Worm (Caenorhabditis elegans) whole organism, L4 larva: Measurements from ENCODE around the gene str-220.

ENCODE experiments used
- F44E2.7 ChIP-seq: fragments of 200-800 bp; sonication (Bioruptor generic); IDR thresholded peaks from 2 replicates; pipeline ENCODE4 v2.1.2; 2022; ENCODE audit warnings: missing genetic modification characterization, missing compliant biosample characterization
- T20F7.1 ChIP-seq: fragments of 200-800 bp; sonication (Bioruptor generic); optimal IDR thresholded peaks from 2 replicates; lab custom pipeline; 2018; ENCODE audit warnings: mild to moderate bottlenecking, missing genetic modification characterization, missing compliant biosample characterization
- Y105C5A.15 ChIP-seq: fragments of 200-800 bp; sonication (Bioruptor generic); IDR thresholded peaks from 2 replicates; pipeline ENCODE4 v1.3.6; 2022; ENCODE audit warnings: missing genetic modification characterization, missing compliant biosample characterization
- ZK546.5 ChIP-seq, 2 experiments: sonication (generic microtip); optimal IDR thresholded peaks; 2 replicates each; lab custom pipeline; 2017; ENCODE audit warnings: missing biosample characterization in 2 of 2, missing genetic modification characterization in 2 of 2
- aha-1 ChIP-seq: fragments of 150-350 bp; peaks from one replicate; lab custom pipeline; 2014; ENCODE audit warnings: missing biosample characterization, missing genetic modification characterization
- ama-1 ChIP-seq: fragments of 150-350 bp; optimal IDR thresholded peaks from 2 replicates; lab custom pipeline; 2014; ENCODE audit warnings: inconsistent platforms, mixed read lengths
- ceh-62 ChIP-seq: sonication (generic microtip); optimal IDR thresholded peaks from 2 replicates; lab custom pipeline; 2017; ENCODE audit warnings: missing biosample characterization, missing genetic modification characterization
- dpl-1 ChIP-seq: fragments of 150-350 bp; optimal IDR thresholded peaks from 2 replicates; lab custom pipeline; 2014; ENCODE audit warnings: missing biosample characterization, missing genetic modification reagents, missing genetic modification characterization
- fos-1 ChIP-seq: fragments of 150-350 bp; optimal IDR thresholded peaks from 2 replicates; lab custom pipeline; 2014; ENCODE audit warnings: missing biosample characterization, missing genetic modification characterization
- hlh-30 ChIP-seq: sonication (generic microtip); optimal IDR thresholded peaks from 2 replicates; lab custom pipeline; 2017; ENCODE audit warnings: antibody characterized with exemption, mild to moderate bottlenecking, missing genetic modification characterization, missing compliant biosample characterization; ENCODE audit not compliant: insufficient read depth
- hmg-1.1 ChIP-seq: fragments of 200-800 bp; sonication (Bioruptor generic); IDR thresholded peaks from 2 replicates; pipeline ENCODE4 v1.3.6; 2022; ENCODE audit warnings: missing genetic modification reagents, missing genetic modification characterization, missing compliant biosample characterization
- jun-1 ChIP-seq: fragments of 150-350 bp; optimal IDR thresholded peaks from 2 replicates; lab custom pipeline; 2014; ENCODE audit warnings: missing biosample characterization, missing genetic modification reagents, missing genetic modification characterization
- lim-7 ChIP-seq: fragments of 200-800 bp; sonication (Bioruptor generic); IDR thresholded peaks from 2 replicates; pipeline ENCODE4 v1.3.6; 2022; ENCODE audit warnings: missing genetic modification characterization, missing compliant biosample characterization
- lin-29 ChIP-seq: fragments of 200-800 bp; sonication (Bioruptor generic); IDR thresholded peaks from 2 replicates; pipeline ENCODE4 v1.3.6; 2022; ENCODE audit warnings: missing genetic modification reagents, missing genetic modification characterization, missing compliant biosample characterization
- lsy-2 ChIP-seq, 2 experiments: fragments of 150-350 bp in 1 of 2; sonication (generic microtip) in 1 of 2; optimal IDR thresholded peaks; 2 replicates each; lab custom pipeline; 2014 to 2017; ENCODE audit warnings: missing biosample characterization in 2 of 2, missing genetic modification characterization in 2 of 2
- madf-5 ChIP-seq, 2 experiments: fragments of 200-800 bp; sonication (Bioruptor generic); IDR thresholded peaks; 2 replicates each; pipeline ENCODE4 v1.3.6; 2022; ENCODE audit warnings: missing compliant biosample characterization in 2 of 2, missing genetic modification characterization in 2 of 2
- madf-9 ChIP-seq: fragments of 200-800 bp; sonication (Bioruptor generic); conservative IDR thresholded peaks from 2 replicates; pipeline ENCODE4 v1.3.6; 2022; ENCODE audit warnings: missing genetic modification reagents, missing genetic modification characterization, missing compliant biosample characterization
- mdl-1 ChIP-seq, 2 experiments: fragments of 150-350 bp in 1 of 2; sonication (generic microtip) in 1 of 2; optimal IDR thresholded peaks; 2 replicates each; lab custom pipeline; 2014 to 2017; ENCODE audit warnings: missing biosample characterization in 2 of 2, missing genetic modification characterization in 2 of 2
- mes-2 ChIP-seq: sonication (generic microtip); optimal IDR thresholded peaks from 2 replicates; lab custom pipeline; 2016; ENCODE audit warnings: missing genotype, mild to moderate bottlenecking, missing genetic modification characterization, missing compliant biosample characterization; ENCODE audit not compliant: poor library complexity, severe bottlenecking
- mxl-2 ChIP-seq: fragments of 200-800 bp; sonication (Bioruptor generic); conservative IDR thresholded peaks from 2 replicates; pipeline ENCODE4 v1.3.6; 2022; ENCODE audit warnings: missing genetic modification reagents, missing genetic modification characterization, missing compliant biosample characterization
- mxl-3 ChIP-seq: fragments of 200-800 bp; sonication (Bioruptor generic); optimal IDR thresholded peaks from 2 replicates; lab custom pipeline; 2018; ENCODE audit warnings: mild to moderate bottlenecking, missing genetic modification characterization, missing compliant biosample characterization
- nhr-41 ChIP-seq: fragments of 200-800 bp; sonication (Bioruptor generic); IDR thresholded peaks from 2 replicates; pipeline ENCODE4 v1.3.6; 2022; ENCODE audit warnings: missing genetic modification reagents, missing genetic modification characterization, missing compliant biosample characterization
- nhr-48 ChIP-seq: sonication (generic microtip); optimal IDR thresholded peaks from 2 replicates; lab custom pipeline; 2016; ENCODE audit warnings: mild to moderate bottlenecking, missing genetic modification characterization, missing compliant biosample characterization
- skn-1 ChIP-seq: fragments of 150-350 bp; optimal IDR thresholded peaks from 2 replicates; lab custom pipeline; 2014; ENCODE audit warnings: missing biosample characterization, missing genetic modification characterization
- snpc-1.2 ChIP-seq: fragments of 200-800 bp; sonication (Bioruptor generic); IDR thresholded peaks from 2 replicates; pipeline ENCODE4 v1.3.6; 2022; ENCODE audit warnings: missing genetic modification reagents, missing genetic modification characterization, missing compliant biosample characterization
- spr-1 ChIP-seq: sonication (generic microtip); optimal IDR thresholded peaks from 2 replicates; lab custom pipeline; 2016; ENCODE audit warnings: mild to moderate bottlenecking, missing genetic modification characterization, missing compliant biosample characterization
- tag-97 ChIP-seq: fragments of 200-800 bp; sonication (Bioruptor generic); IDR thresholded peaks from 2 replicates; pipeline ENCODE4 v1.3.6; 2022; ENCODE audit warnings: missing genetic modification characterization, missing compliant biosample characterization
- unc-130 ChIP-seq: sonication (generic microtip); optimal IDR thresholded peaks from 2 replicates; lab custom pipeline; 2016; ENCODE audit warnings: missing genetic modification reagents, missing genetic modification characterization, missing compliant biosample characterization
- unc-39 ChIP-seq: sonication (generic microtip); optimal IDR thresholded peaks from 2 replicates; lab custom pipeline; 2017; ENCODE audit warnings: missing biosample characterization, missing genetic modification characterization
- zfp-3 ChIP-seq: fragments of 200-800 bp; sonication (Bioruptor generic); conservative IDR thresholded peaks from 2 replicates; pipeline ENCODE4 v1.3.6; 2022; ENCODE audit warnings: missing genetic modification reagents, missing genetic modification characterization, missing compliant biosample characterization
- zip-11 ChIP-seq: fragments of 200-800 bp; sonication (Bioruptor generic); IDR thresholded peaks from 2 replicates; pipeline ENCODE4 v1.3.6; 2022; ENCODE audit warnings: missing genetic modification characterization, missing compliant biosample characterization
- zip-2 ChIP-seq: fragments of 150-350 bp; optimal IDR thresholded peaks from 2 replicates; lab custom pipeline; 2014; ENCODE audit warnings: missing biosample characterization, missing genetic modification characterization

Gene str-220

DNA sequence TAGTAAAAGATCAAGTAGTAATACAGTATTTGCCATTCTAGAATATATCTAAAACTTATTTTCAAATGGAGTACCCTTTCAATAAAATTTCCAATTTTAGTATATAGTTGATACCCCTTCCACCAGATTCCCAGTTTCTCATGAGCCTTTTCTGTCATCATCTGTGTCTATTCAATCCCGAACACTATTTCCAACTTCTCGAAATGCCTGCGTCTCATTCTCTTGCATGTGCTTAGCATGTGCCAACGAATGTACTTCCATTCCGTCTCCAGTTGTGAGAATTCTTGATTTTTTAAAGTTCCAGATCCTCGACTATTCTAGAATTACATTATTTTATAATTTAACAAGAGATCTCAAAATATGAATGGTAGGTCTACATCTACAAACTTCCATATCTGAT is 4.6 kb downstream of the str-220 start, which contains the start of gene C42D4.18:
Gene C42D4.18, plus strand, starts transcription at position 231 of the 400 bp plus-strand sequence.
- TF ChIP-seq zfp-3 (GFP tag; lab: Robert Waterston, UW) (no peak), tag-97 (GFP tag; lab: Robert Waterston, UW) (no peak), mxl-2 (GFP tag; lab: Robert Waterston, UW) (peak; percentile 29; the same call in 1 of the 2 replicates), ZK546.5 (tag; optimal IDR thresholded peaks at IDR 0.05; lab: Kevin White, UChicago) (no peak), hmg-1.1 (GFP tag; lab: Robert Waterston, UW) (peak; percentile 28; the same call in 1 of the 2 replicates), mxl-3 (GFP tag; lab: Kevin White, UChicago) (peak; percentile 5), madf-9 (GFP tag; lab: Robert Waterston, UW) (no peak), hlh-30 (tag; lab: Kevin White, UChicago) (peak; percentile 86), lsy-2 (tag; optimal IDR thresholded peaks at IDR 0.05; lab: Kevin White, UChicago) (peak in 1 of 2 experiments; percentile 39), mdl-1 (tag; optimal IDR thresholded peaks at IDR 0.05; lab: Kevin White, UChicago) (peak in 1 of 2 experiments; percentile 65), nhr-48 (tag; lab: Kevin White, UChicago) (no peak)
- TF ChIP-seq, all 104 proteins: peak for 6

DNA sequence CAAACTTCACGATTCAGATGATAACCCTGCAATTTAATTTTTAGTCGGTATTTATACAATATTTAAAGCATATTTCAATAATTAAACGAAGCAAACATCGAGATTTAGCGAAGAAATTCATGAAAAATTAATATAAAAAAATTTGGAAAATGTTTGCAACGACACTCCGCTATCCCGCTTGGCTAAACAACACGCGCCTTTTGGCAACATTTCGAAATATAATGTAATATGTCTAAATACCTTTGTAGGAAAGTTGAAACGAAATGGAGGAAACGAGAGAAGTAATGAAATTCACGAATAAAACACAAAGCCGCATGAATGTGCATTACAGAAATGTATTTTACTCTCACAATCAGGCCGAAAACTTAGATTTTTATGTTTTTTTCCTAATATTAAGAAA is 5.4 kb downstream of the str-220 start, which contains the start of gene rpc-1:
Gene rpc-1, minus strand, starts transcription at position 26 of the 400 bp plus-strand sequence.
- no peak for TF ChIP-seq fos-1 (tag; lab: Kevin White, UChicago)
- TF ChIP-seq hlh-30 (tag; lab: Kevin White, UChicago) = peak; percentile 29
- TF ChIP-seq dpl-1 = peak; percentile 69
- TF ChIP-seq T20F7.1 (GFP tag; lab: Kevin White, UChicago) = peak; percentile 95
- TF ChIP-seq zip-2 (tag; lab: Kevin White, UChicago) = peak; percentile 86
- no peak for TF ChIP-seq unc-130

ce11 chrIV:7159586-7159985 is 11.5 kb downstream of the str-220 start:
- TF ChIP-seq jun-1 (tag; lab: Kevin White, UChicago) (no peak), dpl-1 (no peak), ZK546.5 (tag; optimal IDR thresholded peaks at IDR 0.05; lab: Kevin White, UChicago) (no peak), unc-39 (tag; lab: Kevin White, UChicago) (no peak), lin-29 (GFP tag; lab: Robert Waterston, UW) (no peak), zip-11 (GFP tag; lab: Robert Waterston, UW) (no peak), mes-2 (tag; lab: Kevin White, UChicago) (no peak), ceh-62 (tag; lab: Kevin White, UChicago) (no peak), madf-5 (GFP tag; IDR thresholded peaks at IDR 0.05; lab: Robert Waterston, UW) (no peak)

ce11 chrIV:7158161-7158560 is 13.0 kb downstream of the str-220 start:
- no peak for TF ChIP-seq skn-1 (tag; lab: Kevin White, UChicago)
- TF ChIP-seq aha-1 (tag; lab: Kevin White, UChicago) = peak; percentile 94
- no peak for TF ChIP-seq madf-5 (GFP tag; IDR thresholded peaks at IDR 0.05; lab: Robert Waterston, UW)
- no peak for TF ChIP-seq spr-1 (tag; lab: Kevin White, UChicago)
- TF ChIP-seq, all 104 proteins: peak for 1

ce11 chrIV:7156356-7156755 is 14.8 kb downstream of the str-220 start, which contains the start of gene maph-9:
Gene maph-9, plus strand, starts transcription at chrIV:7156628.
- TF ChIP-seq F44E2.7 (no peak), aha-1 (tag; lab: Kevin White, UChicago) (peak; percentile 67), snpc-1.2 (no peak), Y105C5A.15 (GFP tag; lab: Robert Waterston, UW) (no peak), unc-39 (tag; lab: Kevin White, UChicago) (no peak)

DNA sequence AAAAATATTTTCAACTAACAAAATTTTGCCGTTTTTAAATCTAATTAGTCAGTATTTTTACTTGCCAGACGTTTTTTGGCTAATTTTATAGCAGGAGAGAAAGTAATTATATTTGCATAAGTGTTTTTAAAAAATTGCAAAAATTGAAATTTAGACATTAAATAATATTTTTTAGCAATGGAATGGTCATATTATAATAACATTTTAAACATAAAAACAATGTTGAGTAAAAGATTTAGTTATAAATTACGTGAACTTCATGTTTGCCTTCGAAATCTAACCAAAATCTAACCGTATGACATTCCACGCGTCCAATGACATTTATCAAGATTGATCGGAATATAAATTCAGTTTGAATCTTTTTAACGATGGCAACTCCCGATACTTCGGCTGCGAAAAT is 16.8 kb downstream of the str-220 start, which contains the start of gene C34D4.2:
Gene C34D4.2, plus strand, starts transcription at position 301 of the 400 bp plus-strand sequence.
- TF ChIP-seq ama-1 (lab: Kevin White, UChicago) (no peak), lim-7 (GFP tag; lab: Robert Waterston, UW) (no peak), nhr-41 (GFP tag; lab: Robert Waterston, UW) (no peak)
- TF ChIP-seq, all 104 proteins: peak for 0
